Fruit fly (Drosophila melanogaster) whole organism, prepupa: ENCODE results near the gene Vha100-2.

ENCODE experiments used
- CG10669 ChIP-seq: fragments of 200-800 bp; sonication (Bioruptor generic); optimal IDR thresholded peaks from 3 replicates; lab custom pipeline; 2018; ENCODE audit warnings: missing biosample characterization, mild to moderate bottlenecking, missing genetic modification characterization, moderate library complexity
- CG11762 ChIP-seq: fragments of 200-800 bp; sonication (Bioruptor generic); optimal IDR thresholded peaks from 3 replicates; lab custom pipeline; 2016; ENCODE audit warnings: missing biosample characterization, missing genetic modification characterization; ENCODE audit not compliant: insufficient read depth
- CG11902 ChIP-seq: fragments of 200-800 bp; sonication (Bioruptor generic); optimal IDR thresholded peaks from 3 replicates; lab custom pipeline; 2016; ENCODE audit warnings: missing biosample characterization, missing genetic modification characterization
- CG1621 ChIP-seq: fragments of 200-800 bp; sonication (Bioruptor generic); optimal IDR thresholded peaks from 3 replicates; lab custom pipeline; 2018; ENCODE audit warnings: missing biosample characterization, mild to moderate bottlenecking, missing genetic modification characterization
- CG3032 ChIP-seq: fragments of 200-800 bp; optimal IDR thresholded peaks from 2 replicates; lab custom pipeline; 2019; ENCODE audit warnings: missing biosample characterization, mild to moderate bottlenecking, missing genetic modification characterization, moderate library complexity
- CG34406 ChIP-seq: fragments of 200-800 bp; sonication (Bioruptor generic); optimal IDR thresholded peaks from 3 replicates; lab custom pipeline; 2016; ENCODE audit warnings: missing biosample characterization, missing genetic modification characterization
- CG3919 ChIP-seq: fragments of 200-800 bp; sonication (Bioruptor generic); optimal IDR thresholded peaks from 3 replicates; lab custom pipeline; 2016; ENCODE audit warnings: missing biosample characterization, missing genetic modification characterization
- CG6163 ChIP-seq: fragments of 200-800 bp; sonication (Bioruptor generic); IDR thresholded peaks from 3 replicates; pipeline ENCODE4 v1.3.6; 2022; ENCODE audit warnings: missing biosample characterization, missing genetic modification characterization
- CG6276 ChIP-seq: fragments of 200-800 bp; sonication (Bioruptor generic); optimal IDR thresholded peaks from 2 replicates; lab custom pipeline; 2017; ENCODE audit warnings: missing biosample characterization, mild to moderate bottlenecking, missing genetic modification characterization
- CG6792 ChIP-seq: fragments of 200-800 bp; sonication (Bioruptor generic); optimal IDR thresholded peaks from 3 replicates; lab custom pipeline; 2016; ENCODE audit warnings: missing biosample characterization, missing genetic modification characterization
- CG6854 ChIP-seq: fragments of 200-800 bp; sonication (Bioruptor generic); optimal IDR thresholded peaks from 2 replicates; lab custom pipeline; 2017; ENCODE audit warnings: missing biosample characterization, mild to moderate bottlenecking, missing genetic modification characterization
- CG7368 ChIP-seq: fragments of 200-800 bp; sonication (Bioruptor generic); optimal IDR thresholded peaks from 3 replicates; lab custom pipeline; 2016; ENCODE audit warnings: missing biosample characterization, missing genetic modification characterization
- CG8119 ChIP-seq: fragments of 200-800 bp; sonication (Bioruptor generic); IDR thresholded peaks from 3 replicates; pipeline ENCODE4 v1.3.6; 2022; ENCODE audit warnings: missing biosample characterization, missing genetic modification characterization
- CG8319 ChIP-seq: fragments of 200-800 bp; sonication (Bioruptor generic); optimal IDR thresholded peaks from 3 replicates; lab custom pipeline; 2016; ENCODE audit warnings: missing biosample characterization, missing genetic modification characterization
- CG8632 ChIP-seq: fragments of 200-800 bp; sonication (Bioruptor generic); optimal IDR thresholded peaks from 3 replicates; lab custom pipeline; 2016; ENCODE audit warnings: missing biosample characterization, missing genetic modification characterization
- CG9139 ChIP-seq: fragments of 200-800 bp; sonication (Bioruptor generic); optimal IDR thresholded peaks from 3 replicates; lab custom pipeline; 2017; ENCODE audit warnings: missing biosample characterization, mild to moderate bottlenecking, missing genetic modification characterization
- Eip75B ChIP-seq: fragments of 200-800 bp; sonication (Bioruptor generic); optimal IDR thresholded peaks from 3 replicates; lab custom pipeline; 2016; ENCODE audit warnings: missing biosample characterization, missing genetic modification characterization
- Eip78C ChIP-seq: fragments of 200-800 bp; sonication (Bioruptor generic); peaks from one replicate; lab custom pipeline; 2016; ENCODE audit warnings: missing biosample characterization, missing genetic modification characterization
- Eip93F ChIP-seq: fragments of 200-800 bp; sonication (Bioruptor generic); optimal IDR thresholded peaks from 2 replicates; lab custom pipeline; 2016; ENCODE audit warnings: missing biosample characterization, mild to moderate bottlenecking, missing genetic modification characterization
- Ets21C ChIP-seq: fragments of 200-800 bp; sonication (Bioruptor generic); optimal IDR thresholded peaks from 3 replicates; lab custom pipeline; 2016; ENCODE audit warnings: missing biosample characterization, missing genetic modification characterization
- Gug ChIP-seq: fragments of 200-800 bp; sonication (Bioruptor generic); IDR thresholded peaks from 2 replicates; pipeline ENCODE4 v1.3.6; 2022; ENCODE audit warnings: missing biosample characterization, missing genetic modification characterization
- Hr39 ChIP-seq: fragments of 200-800 bp; sonication (Bioruptor generic); optimal IDR thresholded peaks from 2 replicates; lab custom pipeline; 2016; ENCODE audit warnings: missing biosample characterization, missing genetic modification characterization
- Met ChIP-seq: fragments of 200-800 bp; sonication (Bioruptor generic); optimal IDR thresholded peaks from 3 replicates; lab custom pipeline; 2016; ENCODE audit warnings: missing biosample characterization, missing genetic modification characterization
- Smox ChIP-seq: fragments of 200-800 bp; sonication (Bioruptor generic); optimal IDR thresholded peaks from 3 replicates; lab custom pipeline; 2016; ENCODE audit warnings: missing biosample characterization, missing genetic modification characterization
- Sox102F ChIP-seq: fragments of 200-800 bp; sonication (Bioruptor generic); optimal IDR thresholded peaks from 2 replicates; lab custom pipeline; 2016; ENCODE audit warnings: missing biosample characterization, mild to moderate bottlenecking, missing genetic modification characterization
- Sox14 ChIP-seq: fragments of 200-800 bp; sonication (Bioruptor generic); optimal IDR thresholded peaks from 3 replicates; lab custom pipeline; 2016; ENCODE audit warnings: missing biosample characterization, missing genetic modification characterization
- Sox15 ChIP-seq: fragments of 200-800 bp; sonication (Bioruptor generic); optimal IDR thresholded peaks from 3 replicates; lab custom pipeline; 2016; ENCODE audit warnings: missing biosample characterization, missing genetic modification characterization
- achi ChIP-seq: fragments of 200-800 bp; sonication (Bioruptor generic); optimal IDR thresholded peaks from 3 replicates; lab custom pipeline; 2016; ENCODE audit warnings: missing biosample characterization, missing genetic modification characterization
- cyc ChIP-seq: fragments of 200-800 bp; sonication (Bioruptor generic); optimal IDR thresholded peaks from 3 replicates; lab custom pipeline; 2016; ENCODE audit warnings: missing biosample characterization, missing genetic modification characterization
- dsx ChIP-seq: fragments of 200-800 bp; optimal IDR thresholded peaks from 3 replicates; lab custom pipeline; 2019; ENCODE audit warnings: missing biosample characterization, mild to moderate bottlenecking, missing genetic modification characterization, moderate library complexity; ENCODE audit not compliant: poor library complexity, severe bottlenecking
- eg ChIP-seq: fragments of 200-800 bp; sonication (Bioruptor generic); IDR thresholded peaks from 3 replicates; pipeline ENCODE4 v1.3.6; 2022; ENCODE audit warnings: missing biosample characterization, missing genetic modification characterization
- esn ChIP-seq: fragments of 200-800 bp; sonication (Bioruptor generic); optimal IDR thresholded peaks from 2 replicates; lab custom pipeline; 2016; ENCODE audit warnings: missing biosample characterization, mild to moderate bottlenecking, missing genetic modification characterization, moderate library complexity
- fd59A ChIP-seq: fragments of 200-800 bp; sonication (Bioruptor generic); optimal IDR thresholded peaks from 2 replicates; lab custom pipeline; 2017; ENCODE audit warnings: missing biosample characterization, mild to moderate bottlenecking, missing genetic modification characterization, missing genetic modification reagents
- fd85E ChIP-seq: fragments of 200-800 bp; sonication (Bioruptor generic); optimal IDR thresholded peaks from 3 replicates; lab custom pipeline; 2016; ENCODE audit warnings: missing biosample characterization, missing genetic modification characterization
- fkh ChIP-seq: fragments of 200-800 bp; sonication (Bioruptor generic); optimal IDR thresholded peaks from 3 replicates; lab custom pipeline; 2017; ENCODE audit warnings: missing biosample characterization, mild to moderate bottlenecking, missing genetic modification characterization, moderate library complexity
- lz ChIP-seq: fragments of 200-800 bp; sonication (Bioruptor generic); optimal IDR thresholded peaks from 3 replicates; lab custom pipeline; 2016; ENCODE audit warnings: missing biosample characterization, missing genetic modification characterization
- net ChIP-seq: fragments of 200-800 bp; sonication (Bioruptor generic); optimal IDR thresholded peaks from 3 replicates; lab custom pipeline; 2016; ENCODE audit warnings: missing biosample characterization, missing genetic modification characterization
- pdm3 ChIP-seq: fragments of 200-800 bp; sonication (Bioruptor generic); optimal IDR thresholded peaks from 3 replicates; lab custom pipeline; 2016; ENCODE audit warnings: missing biosample characterization, missing genetic modification characterization
- svp ChIP-seq: fragments of 200-800 bp; sonication (Bioruptor generic); peaks from one replicate; lab custom pipeline; 2016; ENCODE audit warnings: missing biosample characterization, missing genetic modification characterization
- topi ChIP-seq: fragments of 200-800 bp; sonication (Bioruptor generic); optimal IDR thresholded peaks from 3 replicates; lab custom pipeline; 2016; ENCODE audit warnings: missing biosample characterization, missing genetic modification characterization

Vha100-2 gene

DNA sequence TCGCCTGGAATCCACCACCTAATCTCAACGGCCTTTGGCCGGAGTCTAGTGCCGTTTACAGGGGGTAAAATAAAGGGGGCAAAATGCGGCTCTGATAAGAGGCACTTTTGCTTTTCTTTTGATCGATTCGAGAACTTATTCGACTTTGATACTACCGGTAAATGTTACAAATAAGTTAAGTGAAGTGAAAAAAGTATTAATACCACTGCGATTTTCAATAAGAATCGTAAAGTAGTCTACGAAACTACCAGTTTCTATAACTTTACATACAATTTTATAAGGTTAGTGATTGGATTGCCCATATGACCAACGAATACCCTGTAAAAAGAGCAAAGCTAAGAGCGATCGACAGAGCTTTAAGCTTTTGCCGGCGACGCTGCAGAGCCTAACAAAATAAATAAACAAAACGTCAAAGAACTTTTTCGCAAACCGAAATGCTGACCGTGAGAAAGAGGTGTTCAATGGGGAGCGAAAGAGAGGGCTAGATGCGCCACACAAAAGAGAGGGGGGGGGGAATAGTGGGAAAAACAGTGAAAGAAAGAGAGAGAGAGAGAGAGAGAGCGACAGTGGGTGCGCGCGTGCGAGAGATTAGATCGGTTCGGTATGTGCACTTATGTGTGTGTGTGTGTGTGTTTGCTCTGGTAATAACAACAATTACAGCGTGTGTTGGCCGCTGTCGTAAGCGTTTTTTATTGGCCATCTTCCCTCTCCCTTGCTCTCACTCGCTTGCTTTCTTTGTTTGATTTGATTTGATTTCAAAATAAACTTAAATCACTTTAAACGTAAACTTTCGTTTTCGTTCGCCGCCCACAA is 37.8 kb upstream of the Vha100-2 start (continued):
- peak; percentile 21 for TF ChIP-seq fd59A (GFP tag; lab: Kevin White, UChicago)
- peak; percentile 81 for TF ChIP-seq pdm3 (GFP tag; lab: Kevin White, UChicago)
- peak; percentile 67 for TF ChIP-seq Gug (GFP tag; lab: Robert Waterston, UW)
- peak; percentile 77 for TF ChIP-seq lz (GFP tag; lab: Kevin White, UChicago)
- TF ChIP-seq dsx (GFP tag; lab: Kevin White, UChicago), result peak; percentile 24
- TF ChIP-seq CG8119, result peak; percentile 77
- TF ChIP-seq CG1621 (tag; lab: Kevin White, UChicago), result no peak
- TF ChIP-seq Hr39 (GFP tag; lab: Kevin White, UChicago), result peak; percentile 81
- TF ChIP-seq CG6163 (GFP tag; lab: Robert Waterston, UW), result peak; percentile 84
- TF ChIP-seq CG6276, result peak; percentile 78
- no peak for TF ChIP-seq Eip93F (GFP tag; lab: Kevin White, UChicago)
- peak; percentile 57 for TF ChIP-seq CG11902
- peak; percentile 48 for TF ChIP-seq CG9139
- peak; percentile 66 for TF ChIP-seq CG8319 (GFP tag; lab: Kevin White, UChicago)
- TF ChIP-seq Smox (GFP tag; lab: Kevin White, UChicago), result peak; percentile 72
- peak; percentile 59 for TF ChIP-seq Sox14 (GFP tag; lab: Kevin White, UChicago)
- peak; percentile 83 for TF ChIP-seq cyc
- TF ChIP-seq CG3032 (tag; lab: Kevin White, UChicago), result no peak
- peak; percentile 83 for TF ChIP-seq topi
- peak; percentile 63 for TF ChIP-seq CG6792 (GFP tag; lab: Kevin White, UChicago)
- peak; percentile 64 for TF ChIP-seq CG8632
- TF ChIP-seq Eip75B (GFP tag; lab: Kevin White, UChicago), result peak; percentile 63
- peak; percentile 91 for TF ChIP-seq fkh (GFP tag; lab: Kevin White, UChicago)
- peak; percentile 67 for TF ChIP-seq Sox102F (GFP tag; lab: Kevin White, UChicago)
- no peak for TF ChIP-seq fd85E
- TF ChIP-seq Sox15 (GFP tag; lab: Kevin White, UChicago), result peak; percentile 50
- no peak for TF ChIP-seq CG6854
- TF ChIP-seq CG7368 (GFP tag; lab: Kevin White, UChicago), result peak; percentile 76
- peak; percentile 75 for TF ChIP-seq CG10669 (GFP tag; lab: Kevin White, UChicago)
- TF ChIP-seq Eip78C (GFP tag; lab: Kevin White, UChicago), result peak; percentile 93
- peak; percentile 76 for TF ChIP-seq CG3919
- TF ChIP-seq CG34406 (GFP tag; lab: Kevin White, UChicago), result peak; percentile 64
- peak; percentile 83 for TF ChIP-seq net (GFP tag; lab: Kevin White, UChicago)
- peak; percentile 64 for TF ChIP-seq CG11762 (GFP tag; lab: Kevin White, UChicago)
- TF ChIP-seq eg (GFP tag; lab: Robert Waterston, UW), result peak; percentile 78
- peak; percentile 73 for TF ChIP-seq Met (GFP tag; lab: Kevin White, UChicago)
- TF ChIP-seq, all 60 proteins: peak for 52

DNA sequence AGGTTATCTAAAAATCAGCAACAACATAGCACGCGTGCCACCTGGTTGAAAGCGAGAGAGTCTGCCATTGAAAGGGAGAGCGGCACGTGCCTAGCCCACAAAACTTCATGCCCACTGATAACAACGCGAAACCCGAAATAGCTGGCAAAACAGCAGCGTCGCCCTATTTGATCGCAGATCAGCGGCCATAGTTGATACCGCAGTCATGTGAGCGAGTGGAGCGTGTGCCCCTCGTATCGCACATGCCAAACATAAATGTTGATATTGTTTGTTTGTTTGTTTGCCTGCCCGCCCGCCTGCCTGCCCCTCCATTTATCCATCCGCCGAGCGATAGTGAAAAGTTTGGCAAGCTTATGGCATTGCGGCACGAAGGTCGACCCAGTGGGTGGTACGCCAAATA is 33.9 kb upstream of the Vha100-2 start:
- TF ChIP-seq svp (GFP tag; lab: Kevin White, UChicago) (peak; percentile 50), fkh (GFP tag; lab: Kevin White, UChicago) (peak; percentile 84), cyc (no peak), eg (GFP tag; lab: Robert Waterston, UW) (no peak)

DNA sequence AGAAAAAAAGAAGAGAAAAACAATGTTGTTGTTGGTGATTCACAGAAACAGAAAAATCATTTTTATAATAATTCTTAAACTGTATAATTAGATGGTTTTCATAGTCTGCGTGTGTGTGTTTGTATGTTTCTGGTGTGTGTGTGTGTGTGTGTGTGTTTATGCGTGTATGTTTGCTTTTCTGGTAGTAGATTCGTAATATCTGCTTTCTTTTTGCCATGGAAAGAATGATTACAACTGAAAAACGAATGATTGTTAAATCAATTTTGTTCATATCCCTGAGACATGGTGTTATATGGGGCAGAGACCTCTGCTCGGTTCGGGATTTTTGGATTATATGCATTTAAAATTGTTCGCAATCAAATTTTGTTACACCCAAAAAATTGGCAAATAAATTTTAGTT is 24.4 kb upstream of the Vha100-2 start:
- TF ChIP-seq CG11762 (GFP tag; lab: Kevin White, UChicago), result no peak
- no peak for TF ChIP-seq CG11902
- no peak for TF ChIP-seq CG8632
- TF ChIP-seq CG8119, result no peak
- no peak for TF ChIP-seq Ets21C (GFP tag; lab: Kevin White, UChicago)
- TF ChIP-seq achi (GFP tag; lab: Kevin White, UChicago), result no peak
- no peak for TF ChIP-seq esn (GFP tag; lab: Kevin White, UChicago)
- no peak for TF ChIP-seq cyc
